Worm (Caenorhabditis elegans) whole organism, young adult: ENCODE measurements around the gene F59E12.6.

Source experiments
- F23B12.7 ChIP-seq: sonication (generic microtip); optimal IDR thresholded peaks from 2 replicates; lab custom pipeline; 2017; ENCODE audit warnings: missing genetic modification characterization, mild to moderate bottlenecking, missing compliant biosample characterization, antibody characterized with exemption, moderate library complexity; ENCODE audit not compliant: insufficient read depth
- lsy-27 ChIP-seq: sonication (generic microtip); optimal IDR thresholded peaks from 2 replicates; lab custom pipeline; 2017; ENCODE audit warnings: missing genetic modification characterization, mild to moderate bottlenecking, missing compliant biosample characterization, antibody characterized with exemption, missing genotype, borderline replicate concordance; ENCODE audit not compliant: insufficient read depth

DNA sequence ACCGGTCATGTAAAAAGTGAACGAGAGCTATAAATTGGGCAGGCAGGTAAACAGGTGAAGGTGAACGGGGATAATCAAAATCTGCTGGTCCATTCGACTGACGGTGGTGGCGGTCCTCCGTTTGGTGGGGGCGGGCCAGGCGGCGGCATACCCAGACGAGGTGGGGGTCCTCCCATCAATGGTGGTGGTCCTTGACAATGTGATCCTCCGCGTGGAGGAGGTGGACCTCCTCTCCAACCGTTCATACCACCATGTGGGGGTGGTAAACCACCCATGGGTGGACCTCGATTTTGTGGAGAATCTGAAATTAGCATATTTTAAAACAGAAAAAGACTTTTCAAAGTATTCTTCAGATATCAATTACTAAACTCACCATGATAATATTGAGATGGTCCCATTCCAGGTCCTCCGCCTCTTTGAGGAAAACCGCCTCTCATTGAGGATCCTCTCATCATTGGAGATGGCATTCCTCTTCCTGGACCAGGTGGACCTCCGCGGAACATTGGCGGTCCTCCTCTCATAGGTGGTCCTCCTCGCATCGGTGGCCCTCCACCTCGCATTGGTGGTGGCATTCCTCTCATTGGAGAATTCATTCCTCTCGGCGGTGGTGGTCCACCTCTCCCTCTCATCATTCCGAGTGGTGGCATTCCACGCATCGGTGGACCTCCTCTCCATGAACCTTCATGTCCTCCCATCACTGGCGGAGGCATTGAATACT is 9.8 kb upstream of the F59E12.6 start:
- no peak for TF ChIP-seq lsy-27 (tag; lab: Kevin White, UChicago)
- TF ChIP-seq F23B12.7 (tag; lab: Kevin White, UChicago), result no peak
